Worm (Caenorhabditis elegans): Measurements from ENCODE around the gene fbxa-1.
"Not testable (repeated sequence)": the region's sequence is repeated elsewhere in the genome, so short reads cannot be mapped to it uniquely, and the experiment has no call there.

Gene fbxa-1

DNA sequence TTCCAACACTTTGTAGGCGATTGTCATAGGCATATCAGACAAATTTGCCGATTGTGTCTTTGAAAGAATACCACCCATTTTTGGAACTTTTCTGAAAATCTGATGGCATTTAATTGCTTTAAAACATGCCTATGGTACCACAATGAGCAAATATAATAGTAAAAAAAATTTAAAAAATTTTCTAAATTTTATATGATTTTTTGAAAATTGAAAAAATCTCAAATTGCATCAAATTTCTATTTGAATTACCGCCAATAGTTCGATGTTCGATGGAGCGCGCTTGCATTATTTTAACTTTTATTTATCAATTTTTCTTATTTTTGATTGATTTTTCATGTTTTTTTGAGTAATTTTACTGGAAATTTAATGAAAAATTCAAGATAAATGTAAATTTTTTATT, 46.6 kb downstream of the fbxa-1 start, which contains the start of gene fbxa-42:
Gene fbxa-42, minus strand, starts transcription at position 101 of the 400 bp plus-strand sequence.
- TF ChIP-seq W03F9.2, dao-5, him-1 (tag; optimal IDR thresholded peaks at IDR 0.05): not testable (repeated sequence)

DNA sequence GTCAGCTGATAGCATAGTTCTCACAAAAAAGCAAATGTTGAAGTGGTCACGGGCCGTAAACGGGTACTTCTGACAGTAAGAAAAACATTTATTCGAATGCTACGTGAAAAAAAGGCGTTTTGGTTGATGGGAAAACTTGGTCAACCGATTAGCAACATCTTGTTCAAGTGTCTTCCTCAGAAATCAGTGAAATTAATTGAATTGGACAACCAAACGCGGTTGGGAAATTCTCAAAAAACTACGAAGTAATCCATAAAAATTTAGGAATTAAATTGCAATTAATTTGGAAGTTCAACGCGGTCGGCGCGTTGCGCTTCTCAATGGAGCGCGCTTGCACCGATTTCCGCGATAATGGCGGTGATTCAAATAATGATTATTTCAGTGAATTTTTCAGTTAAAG, 48.6 kb downstream of the fbxa-1 start:
- TF ChIP-seq W03F9.2 (tag; optimal IDR thresholded peaks at IDR 0.05), result no peak
- no peak for TF ChIP-seq dao-5 (tag; optimal IDR thresholded peaks at IDR 0.05)
- no peak for TF ChIP-seq him-1 (tag; optimal IDR thresholded peaks at IDR 0.05)

DNA sequence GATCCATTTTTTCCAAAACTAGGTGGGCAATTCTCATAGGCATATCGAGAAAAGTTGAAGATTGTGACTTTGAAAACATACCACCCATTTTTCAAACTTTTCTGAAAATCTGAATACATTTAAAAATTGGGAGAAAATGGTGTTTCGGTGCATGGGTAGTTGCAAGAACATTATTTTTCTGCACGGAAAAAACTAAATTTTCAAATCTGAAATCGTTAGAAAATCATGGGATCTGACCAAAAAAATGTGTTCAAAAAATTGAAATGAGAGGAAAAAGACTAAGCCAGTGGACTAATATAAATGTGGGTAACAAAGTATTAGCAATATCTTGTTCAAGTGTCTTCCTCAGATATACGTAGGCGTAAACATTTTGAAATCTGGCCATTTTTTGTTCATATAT, 49.1 kb downstream of the fbxa-1 start, which contains the start of gene fbxa-43:
Gene fbxa-43, minus strand, starts transcription at position 101 of the 400 bp plus-strand sequence.
- TF ChIP-seq him-1 (tag; optimal IDR thresholded peaks at IDR 0.05) (no peak), dao-5 (tag; optimal IDR thresholded peaks at IDR 0.05) (no peak), W03F9.2 (tag; optimal IDR thresholded peaks at IDR 0.05) (no peak)

Measured in whole organism, L4/young adult.